Worm (Caenorhabditis elegans) whole organism, early embryonic: ENCODE results near the gene C13B4.1.
A peak's percentile ranks its signal among the peaks of the same experiment; 100 is the strongest.

ENCODE experiments used
- B0310.2 ChIP-seq: sonication (generic microtip); optimal IDR thresholded peaks from 2 replicates; lab custom pipeline; 2016; ENCODE audit warnings: mild to moderate bottlenecking, missing genetic modification characterization, missing compliant biosample characterization
- ceh-13 ChIP-seq: fragments of 200-800 bp; sonication (Bioruptor generic); optimal IDR thresholded peaks from 2 replicates; lab custom pipeline; 2018; ENCODE audit warnings: mild to moderate bottlenecking, missing genetic modification characterization, missing compliant biosample characterization
- ceh-36 ChIP-seq: sonication (generic microtip); optimal IDR thresholded peaks from 2 replicates; lab custom pipeline; 2016; ENCODE audit warnings: missing genetic modification characterization, inconsistent platforms, missing compliant biosample characterization
- flt-1 ChIP-seq: fragments of 200-800 bp; sonication (Bioruptor generic); IDR thresholded peaks from 2 replicates; pipeline ENCODE4 v1.3.6; 2022; ENCODE audit warnings: missing genetic modification characterization, missing compliant biosample characterization
- pes-1 ChIP-seq: fragments of 200-800 bp; sonication (Bioruptor generic); IDR thresholded peaks from 2 replicates; pipeline ENCODE4 v1.3.6; 2022; ENCODE audit warnings: missing genetic modification reagents, missing genetic modification characterization, missing compliant biosample characterization
- tra-4 ChIP-seq: sonication (generic microtip); optimal IDR thresholded peaks from 2 replicates; lab custom pipeline; 2017; ENCODE audit warnings: missing genetic modification characterization, missing compliant biosample characterization

- TF ChIP-seq ceh-13 (GFP tag; lab: Kevin White, UChicago) = no peak
- no peak for TF ChIP-seq tra-4 (tag; lab: Kevin White, UChicago)
- no peak for TF ChIP-seq pes-1 (GFP tag; lab: Robert Waterston, UW)
- TF ChIP-seq B0310.2 (tag; lab: Kevin White, UChicago) = no peak
- TF ChIP-seq flt-1 (GFP tag; lab: Robert Waterston, UW) = no peak
- peak; percentile 93 for TF ChIP-seq ceh-36 (tag; lab: Kevin White, UChicago)
Observed at ce11 chrII:14437116-14437515, 42.3 kb downstream of the C13B4.1 start.
